Worm (Caenorhabditis elegans) whole organism, L1 larva: ENCODE data around the gene K11E4.1.
A peak's percentile ranks its signal among the peaks of the same experiment; 100 is the strongest.

ENCODE experiments used
- C34B4.2 ChIP-seq: sonication (generic microtip); optimal IDR thresholded peaks from 2 replicates; lab custom pipeline; 2017; ENCODE audit warnings: mild to moderate bottlenecking, missing genetic modification characterization, missing compliant biosample characterization
- F16B12.6 ChIP-seq: fragments of 150-350 bp; optimal IDR thresholded peaks from 2 replicates; lab custom pipeline; 2014; ENCODE audit warnings: missing biosample characterization, missing genetic modification characterization
- Y116A8C.19 ChIP-seq: sonication (generic microtip); optimal IDR thresholded peaks from 2 replicates; lab custom pipeline; 2016; ENCODE audit warnings: missing compliant biosample characterization, missing genetic modification characterization, borderline replicate concordance
- aly-2 ChIP-seq: fragments of 150-350 bp; optimal IDR thresholded peaks from 2 replicates; lab custom pipeline; 2014; ENCODE audit warnings: missing biosample characterization, missing genetic modification characterization
- ama-1 ChIP-seq: fragments of 150-350 bp; optimal IDR thresholded peaks from 2 replicates; lab custom pipeline; 2014
- blmp-1 ChIP-seq: fragments of 150-350 bp; optimal IDR thresholded peaks from 2 replicates; lab custom pipeline; 2014; ENCODE audit warnings: missing biosample characterization, missing genetic modification characterization
- ceh-63 ChIP-seq: fragments of 200-800 bp; sonication (Bioruptor generic); optimal IDR thresholded peaks from 2 replicates; lab custom pipeline; 2018; ENCODE audit warnings: mild to moderate bottlenecking, missing genetic modification characterization, missing compliant biosample characterization
- ceh-8 ChIP-seq: fragments of 200-800 bp; sonication (Bioruptor generic); optimal IDR thresholded peaks from 2 replicates; lab custom pipeline; 2018; ENCODE audit warnings: mild to moderate bottlenecking, missing genetic modification characterization, moderate library complexity, missing compliant biosample characterization
- ceh-82 ChIP-seq, 3 experiments: fragments of 150-350 bp in 1 of 3; sonication (generic microtip) in 2 of 3; optimal IDR thresholded peaks; 2 replicates each; lab custom pipeline; 2014 to 2017; ENCODE audit warnings: missing biosample characterization in 3 of 3, missing genetic modification characterization in 3 of 3
- ceh-88 ChIP-seq: fragments of 200-800 bp; sonication (Bioruptor generic); IDR thresholded peaks from 2 replicates; pipeline ENCODE4 v1.3.6; 2022; ENCODE audit warnings: missing genetic modification characterization, missing compliant biosample characterization
- ceh-90 ChIP-seq: sonication (generic microtip); optimal IDR thresholded peaks from 2 replicates; lab custom pipeline; 2016; ENCODE audit warnings: missing genetic modification characterization, missing compliant biosample characterization
- ces-1 ChIP-seq: fragments of 150-350 bp; optimal IDR thresholded peaks from 2 replicates; lab custom pipeline; 2014; ENCODE audit warnings: missing biosample characterization, missing genetic modification reagents, missing genetic modification characterization
- dsc-1 ChIP-seq: sonication (generic microtip); optimal IDR thresholded peaks from 2 replicates; lab custom pipeline; 2016; ENCODE audit warnings: mild to moderate bottlenecking, missing genetic modification characterization, missing compliant biosample characterization
- efl-1 ChIP-seq, 4 experiments: fragments of 150-350 bp; optimal IDR thresholded peaks in 3 of 4; peaks in 1 of 4; 1 replicate in 1 of 4; 2 replicates in 3 of 4; lab custom pipeline; 2014; ENCODE audit warnings: missing biosample characterization in 2 of 4, missing genetic modification characterization in 2 of 4, missing genetic modification reagents in 2 of 4
- efl-3 ChIP-seq: fragments of 200-800 bp; sonication (Bioruptor generic); optimal IDR thresholded peaks from 2 replicates; lab custom pipeline; 2018; ENCODE audit warnings: mild to moderate bottlenecking, missing genetic modification characterization, missing compliant biosample characterization
- egl-13 ChIP-seq: sonication (generic microtip); optimal IDR thresholded peaks from 2 replicates; lab custom pipeline; 2016; ENCODE audit warnings: missing genotype, missing genetic modification reagents, missing genetic modification characterization, missing compliant biosample characterization
- elt-2 ChIP-seq: sonication (generic microtip); optimal IDR thresholded peaks from 2 replicates; lab custom pipeline; 2016; ENCODE audit warnings: missing genetic modification characterization, mild to moderate bottlenecking, inconsistent platforms, missing compliant biosample characterization, missing genetic modification reagents
- elt-3 ChIP-seq, 6 experiments: fragments of 150-350 bp in 1 of 6; sonication (generic microtip); optimal IDR thresholded peaks; 2 replicates each; lab custom pipeline; 2017 to 2018; ENCODE audit warnings: missing biosample characterization in 6 of 6, missing genetic modification characterization in 6 of 6, inconsistent platforms in 1 of 6
- ets-5 ChIP-seq: fragments of 200-800 bp; sonication (Bioruptor generic); IDR thresholded peaks from 2 replicates; pipeline ENCODE4 v1.3.6; 2022; ENCODE audit warnings: missing genetic modification characterization, missing compliant biosample characterization
- fkh-4 ChIP-seq: sonication (generic microtip); optimal IDR thresholded peaks from 2 replicates; lab custom pipeline; 2016; ENCODE audit warnings: missing compliant biosample characterization, missing genetic modification characterization, borderline replicate concordance
- fkh-8 ChIP-seq: sonication (generic microtip); optimal IDR thresholded peaks from 2 replicates; lab custom pipeline; 2016; ENCODE audit warnings: mild to moderate bottlenecking, missing genetic modification characterization, missing compliant biosample characterization
- grh-1 ChIP-seq: fragments of 200-800 bp; sonication (Bioruptor generic); IDR thresholded peaks from 2 replicates; pipeline ENCODE4 v1.3.6; 2022; ENCODE audit warnings: missing genetic modification reagents, missing genetic modification characterization, missing compliant biosample characterization
- hlh-17 ChIP-seq: fragments of 200-800 bp; sonication (Bioruptor generic); optimal IDR thresholded peaks from 2 replicates; lab custom pipeline; 2018; ENCODE audit warnings: missing genetic modification characterization, mild to moderate bottlenecking, missing compliant biosample characterization, moderate library complexity, borderline replicate concordance
- irx-1 ChIP-seq: sonication (generic microtip); optimal IDR thresholded peaks from 2 replicates; lab custom pipeline; 2016; ENCODE audit warnings: missing genetic modification characterization, missing compliant biosample characterization
- isw-1 ChIP-seq: fragments of 200-800 bp; sonication (Bioruptor generic); IDR thresholded peaks from 2 replicates; pipeline ENCODE4 v1.3.6; 2022; ENCODE audit warnings: missing genetic modification characterization, missing compliant biosample characterization
- lin-13 ChIP-seq: fragments of 150-350 bp; optimal IDR thresholded peaks from 2 replicates; lab custom pipeline; 2014; ENCODE audit warnings: missing biosample characterization, missing genetic modification reagents, missing genetic modification characterization
- lin-15B ChIP-seq: fragments of 150-350 bp; sonication (generic microtip); optimal IDR thresholded peaks from 3 replicates; lab custom pipeline; 2014; ENCODE audit warnings: missing biosample characterization, missing genetic modification characterization
- lin-35 ChIP-seq, 2 experiments: fragments of 150-350 bp; optimal IDR thresholded peaks; 2 replicates each; lab custom pipeline; 2014; ENCODE audit warnings: missing biosample characterization in 2 of 2, missing genetic modification characterization in 2 of 2, missing genetic modification reagents in 2 of 2
- lin-39 ChIP-seq: fragments of 150-350 bp; optimal IDR thresholded peaks from 2 replicates; lab custom pipeline; 2014; ENCODE audit warnings: missing biosample characterization, missing genetic modification reagents, missing genetic modification characterization
- lir-3 ChIP-seq: sonication (generic microtip); optimal IDR thresholded peaks from 2 replicates; lab custom pipeline; 2016; ENCODE audit warnings: mild to moderate bottlenecking, missing genetic modification characterization, moderate library complexity, missing compliant biosample characterization; ENCODE audit not compliant: poor library complexity
- mab-9 ChIP-seq: fragments of 200-800 bp; sonication (Bioruptor generic); IDR thresholded peaks from 2 replicates; pipeline ENCODE4 v1.3.6; 2022; ENCODE audit warnings: missing genetic modification reagents, missing genetic modification characterization, missing compliant biosample characterization
- mep-1 ChIP-seq: fragments of 150-350 bp; optimal IDR thresholded peaks from 2 replicates; lab custom pipeline; 2014; ENCODE audit warnings: missing biosample characterization, missing genetic modification characterization
- nhr-12 ChIP-seq: sonication (generic microtip); optimal IDR thresholded peaks from 2 replicates; lab custom pipeline; 2017; ENCODE audit warnings: missing biosample characterization, missing genetic modification characterization
- nhr-19 ChIP-seq: fragments of 200-800 bp; sonication (Bioruptor generic); conservative IDR thresholded peaks from 2 replicates; pipeline ENCODE4 v1.3.6; 2022; ENCODE audit warnings: missing genetic modification characterization, missing compliant biosample characterization
- nhr-237 ChIP-seq: fragments of 150-350 bp; optimal IDR thresholded peaks from 2 replicates; lab custom pipeline; 2014; ENCODE audit warnings: missing biosample characterization, missing genetic modification characterization
- nhr-28 ChIP-seq: fragments of 150-350 bp; optimal IDR thresholded peaks from 2 replicates; lab custom pipeline; 2014; ENCODE audit warnings: missing biosample characterization, missing genetic modification characterization
- nhr-47 ChIP-seq: sonication (generic microtip); optimal IDR thresholded peaks from 2 replicates; lab custom pipeline; 2016; ENCODE audit warnings: mild to moderate bottlenecking, missing genetic modification characterization, moderate library complexity, missing compliant biosample characterization
- nhr-71 ChIP-seq: sonication (generic microtip); optimal IDR thresholded peaks from 2 replicates; lab custom pipeline; 2016; ENCODE audit warnings: mild to moderate bottlenecking, missing genetic modification characterization, moderate library complexity, missing compliant biosample characterization
- nhr-76 ChIP-seq: sonication (generic microtip); optimal IDR thresholded peaks from 2 replicates; lab custom pipeline; 2017; ENCODE audit warnings: missing biosample characterization, missing genetic modification characterization
- nhr-77 ChIP-seq: fragments of 150-350 bp; optimal IDR thresholded peaks from 2 replicates; lab custom pipeline; 2014; ENCODE audit warnings: missing biosample characterization, missing genetic modification characterization
- pag-3 ChIP-seq: sonication (generic microtip); optimal IDR thresholded peaks from 2 replicates; lab custom pipeline; 2017; ENCODE audit warnings: missing genetic modification characterization, mild to moderate bottlenecking, missing compliant biosample characterization, antibody characterized with exemption, borderline replicate concordance; ENCODE audit not compliant: insufficient read depth
- snpc-4 ChIP-seq: fragments of 150-350 bp; optimal IDR thresholded peaks from 2 replicates; lab custom pipeline; 2014; ENCODE audit warnings: missing biosample characterization, missing genetic modification characterization
- snu-23 ChIP-seq: sonication (generic microtip); optimal IDR thresholded peaks from 2 replicates; lab custom pipeline; 2016; ENCODE audit warnings: missing genetic modification characterization, missing compliant biosample characterization
- sptf-1 ChIP-seq: fragments of 150-350 bp; optimal IDR thresholded peaks from 2 replicates; lab custom pipeline; 2014; ENCODE audit warnings: missing biosample characterization, missing genetic modification characterization
- tlp-1 ChIP-seq: fragments of 150-350 bp; optimal IDR thresholded peaks from 2 replicates; lab custom pipeline; 2014; ENCODE audit warnings: missing biosample characterization, missing genetic modification characterization
- unc-62 ChIP-seq: fragments of 150-350 bp; optimal IDR thresholded peaks from 2 replicates; lab custom pipeline; 2014; ENCODE audit warnings: missing biosample characterization, missing genetic modification reagents, missing genetic modification characterization
- unc-86 ChIP-seq: sonication (generic microtip); optimal IDR thresholded peaks from 2 replicates; lab custom pipeline; 2016; ENCODE audit warnings: missing genetic modification characterization, missing compliant biosample characterization
- unc-98 ChIP-seq: fragments of 200-800 bp; sonication (Bioruptor generic); IDR thresholded peaks from 2 replicates; pipeline ENCODE4 v1.3.6; 2022; ENCODE audit warnings: missing genetic modification characterization, missing compliant biosample characterization
- vab-15 ChIP-seq: sonication (generic microtip); optimal IDR thresholded peaks from 2 replicates; lab custom pipeline; 2017; ENCODE audit warnings: missing genotype, mild to moderate bottlenecking, missing genetic modification characterization, missing compliant biosample characterization
- xbp-1 ChIP-seq: sonication (generic microtip); optimal IDR thresholded peaks from 2 replicates; lab custom pipeline; 2016; ENCODE audit warnings: missing genetic modification characterization, missing compliant biosample characterization
- zag-1 ChIP-seq: fragments of 150-350 bp; optimal IDR thresholded peaks from 2 replicates; lab custom pipeline; 2014; ENCODE audit warnings: missing biosample characterization, missing genetic modification characterization
- ztf-11 ChIP-seq, 2 experiments: sonication (generic microtip); optimal IDR thresholded peaks; 2 replicates each; lab custom pipeline; 2016 to 2017; ENCODE audit warnings: missing genetic modification characterization in 2 of 2, missing biosample characterization in 1 of 2, missing compliant biosample characterization in 1 of 2

Gene K11E4.1

DNA sequence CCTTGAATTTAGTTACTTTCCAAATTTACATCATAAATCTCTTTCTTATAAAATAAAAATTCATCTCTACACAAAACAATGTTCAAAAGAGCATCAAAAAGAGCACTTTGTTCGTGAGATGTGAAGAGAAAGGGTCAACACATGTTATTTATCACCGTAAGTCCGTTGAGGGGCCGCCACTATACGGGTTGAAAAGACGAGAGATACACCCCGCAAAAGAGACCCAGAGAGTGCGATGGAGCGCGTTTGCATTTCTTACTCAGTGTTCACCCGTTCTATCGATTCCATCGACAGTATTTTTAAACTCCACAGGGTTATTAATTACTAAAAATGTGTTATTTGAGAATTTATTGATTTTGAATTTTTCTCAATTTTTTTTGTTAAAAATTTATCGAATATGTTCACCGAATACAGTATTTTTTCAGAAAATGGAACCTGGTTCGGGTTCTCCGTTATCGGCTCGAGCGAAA is 13.0 kb downstream of the K11E4.1 start, which contains the start of gene pix-1 (continued):
- TF ChIP-seq lin-15B (peak; percentile 18), ceh-8 (no peak), fkh-4 (tag; lab: Kevin White, UChicago) (peak; percentile 19), snpc-4 (tag; lab: Kevin White, UChicago) (peak; percentile 0), Y116A8C.19 (no peak), nhr-19 (GFP tag; lab: Robert Waterston, UW) (peak; percentile 74), nhr-77 (tag; lab: Kevin White, UChicago) (peak; percentile 27), C34B4.2 (tag; lab: Kevin White, UChicago) (no peak), tlp-1 (no peak), isw-1 (peak; percentile 22; the same call in 1 of the 2 replicates), egl-13 (no peak), unc-62 (GFP tag; lab: Kevin White, UChicago) (no peak), grh-1 (GFP tag; lab: Robert Waterston, UW) (no peak), nhr-28 (no peak), unc-86 (tag; lab: Kevin White, UChicago) (peak; percentile 2), irx-1 (tag; lab: Kevin White, UChicago) (peak; percentile 34), efl-3 (GFP tag; lab: Kevin White, UChicago) (no peak), blmp-1 (tag; lab: Kevin White, UChicago) (peak; percentile 58), nhr-237 (tag; lab: Kevin White, UChicago) (no peak), unc-98 (no peak), ces-1 (GFP tag; lab: Kevin White, UChicago) (no peak), vab-15 (tag; lab: Kevin White, UChicago) (no peak), snu-23 (GFP tag; lab: Kevin White, UChicago) (peak; percentile 81), ztf-11 (tag; optimal IDR thresholded peaks at IDR 0.05; lab: Kevin White, UChicago) (no peak), ets-5 (GFP tag; lab: Robert Waterston, UW) (no peak), sptf-1 (no peak), lin-13 (GFP tag; lab: Kevin White, UChicago) (no peak), lir-3 (peak; percentile 2), nhr-76 (no peak), nhr-12 (tag; lab: Kevin White, UChicago) (no peak), lin-35 (GFP tag; optimal IDR thresholded peaks at IDR 0.05; lab: Kevin White, UChicago) (peak; percentile 44 to 45), elt-3 (tag; optimal IDR thresholded peaks at IDR 0.05; lab: Kevin White, UChicago) (peak in 1 of 6 experiments; percentile 36), pag-3 (no peak), aly-2 (tag; lab: Kevin White, UChicago) (no peak), hlh-17 (no peak), efl-1 (optimal IDR thresholded peaks at IDR 0.05; lab: Kevin White, UChicago) (peak; percentile 47 to 52), efl-1 (GFP tag; optimal IDR thresholded peaks at IDR 0.05 in 1 of 2; lab: Kevin White, UChicago) (peak; percentile 28 to 63), nhr-71 (tag; lab: Kevin White, UChicago) (peak; percentile 84), mab-9 (GFP tag; lab: Robert Waterston, UW) (no peak), F16B12.6 (tag; lab: Kevin White, UChicago) (no peak), ama-1 (lab: Kevin White, UChicago) (no peak), mep-1 (tag; lab: Kevin White, UChicago) (peak; percentile 81), fkh-8 (tag; lab: Kevin White, UChicago) (peak; percentile 25), elt-2 (peak; percentile 8), ceh-63 (no peak), lin-39 (tag; lab: Kevin White, UChicago) (peak; percentile 40), nhr-47 (tag; lab: Kevin White, UChicago) (peak; percentile 65), zag-1 (tag; lab: Kevin White, UChicago) (no peak), dsc-1 (tag; lab: Kevin White, UChicago) (peak; percentile 86), xbp-1 (peak; percentile 61), ceh-82 (tag; optimal IDR thresholded peaks at IDR 0.05; lab: Kevin White, UChicago) (peak in 2 of 3 experiments; percentile 47 to 53), ceh-90 (tag; lab: Kevin White, UChicago) (no peak), ceh-88 (GFP tag; lab: Robert Waterston, UW) (no peak)
